Worm (Caenorhabditis elegans) whole organism, dauer: ENCODE measurements around the gene acs-18.

ENCODE experiments used
- unc-62 ChIP-seq: sonication (generic microtip); optimal IDR thresholded peaks from 2 replicates; lab custom pipeline; 2017; ENCODE audit warnings: missing biosample characterization, missing genetic modification reagents, missing genetic modification characterization

The acs-18 gene

DNA sequence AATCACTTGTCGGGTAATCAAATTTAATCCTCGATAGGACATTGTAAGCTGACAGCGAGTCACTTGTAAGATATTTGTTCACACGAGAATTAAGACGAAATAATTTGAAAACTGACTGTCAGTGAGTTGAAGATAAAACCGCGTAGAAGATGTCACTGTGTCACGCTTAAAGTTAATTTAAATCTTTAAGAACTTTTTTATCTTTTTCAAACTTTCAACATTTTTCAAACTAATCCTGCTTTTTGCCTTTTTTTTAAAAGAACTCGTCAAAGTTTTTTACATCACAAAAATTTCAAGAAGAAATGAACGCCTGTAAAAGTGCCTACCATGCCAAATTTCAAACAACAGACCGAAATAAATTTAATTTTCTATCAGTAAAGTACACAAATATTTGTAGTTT, at the start of gene acs-18:
acs-18 (minus strand) TSS at position 101 of the 400 bp plus-strand sequence.
- TF ChIP-seq unc-62 (GFP tag; lab: Kevin White, UChicago), result no peak

DNA sequence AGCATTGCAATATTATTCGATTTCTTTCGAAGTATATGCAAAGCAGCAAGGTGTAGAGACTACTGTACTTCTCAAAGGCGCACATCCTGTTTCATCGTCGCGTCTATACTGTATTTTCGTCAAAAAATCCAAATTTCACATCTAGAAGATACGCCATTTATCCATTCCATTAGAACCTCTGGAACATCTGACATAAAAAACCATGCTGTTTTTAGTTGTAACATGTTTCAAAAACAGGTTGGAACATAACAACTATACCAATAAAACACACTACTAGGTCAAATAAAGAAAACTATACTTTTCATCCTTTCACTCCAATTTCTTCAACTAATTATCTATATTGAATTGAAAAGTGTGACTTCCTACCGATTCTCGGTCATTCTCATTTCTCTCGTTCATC, 46.9 kb upstream of the acs-18 start, which contains the start of gene ugt-59:
ugt-59 (plus strand) TSS at position 301 of the 400 bp plus-strand sequence.
- TF ChIP-seq unc-62 (GFP tag; lab: Kevin White, UChicago), result no peak

DNA sequence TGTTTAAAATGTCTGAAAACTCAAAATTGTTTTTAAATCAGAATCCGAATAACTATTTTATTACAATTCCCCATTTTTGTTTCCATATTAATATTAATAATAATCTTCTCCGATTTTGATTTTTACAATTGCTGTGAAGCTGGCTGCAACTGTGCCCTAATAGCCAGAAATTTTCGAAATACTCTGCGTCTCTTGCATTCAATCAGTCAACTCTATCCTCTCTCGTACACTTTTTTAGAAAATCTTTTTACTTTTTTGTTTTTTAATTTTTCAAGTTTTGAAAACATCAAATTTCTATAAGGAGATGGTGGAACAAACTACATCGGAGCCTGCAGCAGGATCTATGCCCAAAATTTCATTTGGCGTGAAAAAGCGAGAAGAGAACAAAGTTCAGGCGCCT, 44.4 kb upstream of the acs-18 start, which contains the start of gene gkow-1:
gkow-1 (plus strand) TSS at position 301 of the 400 bp plus-strand sequence.
- no peak for TF ChIP-seq unc-62 (GFP tag; lab: Kevin White, UChicago)

DNA sequence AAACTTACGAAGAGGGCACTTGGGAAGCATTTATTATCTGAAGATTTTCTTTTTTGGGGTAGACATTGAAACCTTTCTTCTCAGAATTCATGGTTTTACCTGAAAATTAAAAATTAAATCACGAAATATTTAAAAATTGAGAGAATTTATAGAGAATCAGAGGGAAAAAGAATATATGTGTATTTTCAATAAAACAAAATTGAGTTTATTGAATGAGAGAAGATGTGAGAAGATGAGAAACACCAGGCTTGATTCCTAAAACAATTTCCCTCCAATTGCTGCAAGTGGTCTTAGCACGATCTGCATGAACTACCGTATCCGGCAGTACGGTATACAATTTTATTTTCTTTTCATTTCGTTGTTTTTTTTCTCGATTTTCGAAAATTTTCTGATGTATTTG, 43.6 kb upstream of the acs-18 start, which contains the start of gene R11A8.1:
R11A8.1 (minus strand) TSS at position 101 of the 400 bp plus-strand sequence.
- no peak for TF ChIP-seq unc-62 (GFP tag; lab: Kevin White, UChicago)

DNA sequence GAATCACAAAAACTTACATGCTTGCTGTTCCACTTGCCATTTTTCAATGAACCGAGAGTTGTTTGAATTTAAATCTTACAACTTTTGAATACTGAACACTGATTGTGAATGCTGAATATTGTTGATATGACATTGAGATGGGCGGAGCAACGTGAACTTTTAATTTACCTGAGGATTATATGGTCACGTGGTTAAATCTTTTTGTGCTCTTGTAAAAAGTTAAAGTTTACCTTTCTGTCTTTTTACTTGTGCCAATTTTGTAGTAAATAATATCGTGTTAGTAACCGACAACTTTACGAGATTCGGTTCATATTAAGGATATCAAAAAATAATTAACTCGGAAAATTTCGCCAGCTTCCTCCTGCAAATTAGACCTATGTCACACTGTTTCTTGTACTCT, 38.8 kb upstream of the acs-18 start, which contains the start of gene Y43C5B.2:
Y43C5B.2 (minus strand) TSS at position 101 of the 400 bp plus-strand sequence.
- TF ChIP-seq unc-62 (GFP tag; lab: Kevin White, UChicago), result no peak

DNA sequence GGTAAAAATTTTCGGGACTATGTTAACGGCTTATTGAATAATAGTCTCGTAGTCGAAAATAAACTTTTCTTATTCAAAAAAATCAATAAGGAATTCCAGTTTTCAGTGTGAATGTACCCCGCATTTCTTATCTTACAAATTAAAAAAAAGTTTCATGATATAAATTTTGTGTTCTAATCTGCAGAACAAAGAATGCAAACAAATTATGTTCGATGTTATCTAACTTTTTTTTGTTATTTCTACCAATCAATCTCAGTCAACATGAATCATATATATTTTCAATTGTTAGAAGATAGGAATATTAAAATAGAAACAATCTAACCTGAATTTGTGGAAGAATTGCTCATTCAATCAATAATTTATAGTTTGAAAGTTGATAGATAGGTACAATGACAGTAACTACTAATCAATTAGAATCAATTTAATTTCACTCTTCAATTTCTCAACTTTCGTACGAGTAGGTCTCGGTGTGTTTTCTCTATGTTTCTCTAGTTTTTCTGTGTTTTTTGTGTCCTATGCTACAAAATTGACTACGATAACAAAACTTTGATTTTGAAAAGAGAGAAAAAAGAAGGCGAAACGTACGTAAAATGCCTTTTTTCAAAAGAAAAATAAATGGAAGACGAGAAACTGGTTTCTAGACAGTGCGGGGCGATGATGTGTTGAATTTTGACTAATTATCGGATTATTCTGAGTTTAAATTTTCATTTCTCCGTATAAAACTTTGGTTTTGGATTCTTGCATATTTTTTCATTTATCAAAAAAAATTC, 36.6 kb upstream of the acs-18 start, which contains the start of the genes unc-43 and Y43C5B.3:
unc-43 (minus strand) TSS at position 347 of the 770 bp plus-strand sequence.
Y43C5B.3 (plus strand) TSS at position 720 of the 770 bp plus-strand sequence.
- no peak for TF ChIP-seq unc-62 (GFP tag; lab: Kevin White, UChicago)

DNA sequence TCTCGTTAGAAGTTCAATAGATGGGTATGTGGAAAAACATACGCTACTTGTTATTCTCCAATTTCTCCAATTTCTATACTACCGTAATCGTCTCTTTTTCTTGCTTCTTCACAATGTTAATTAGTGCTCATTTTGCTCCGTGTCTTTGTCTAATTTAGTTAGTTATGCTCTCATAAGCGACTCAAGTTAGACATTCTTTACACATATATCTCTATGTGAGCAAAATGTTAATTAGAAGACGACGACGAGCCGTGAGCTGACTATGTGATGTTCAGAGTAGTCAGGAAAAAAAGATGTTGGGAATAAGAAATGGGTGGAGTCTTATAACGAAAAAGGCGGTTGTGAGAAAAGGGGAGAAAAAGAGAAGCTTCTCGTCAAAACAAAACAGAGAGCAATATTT, 34.1 kb upstream of the acs-18 start:
- no peak for TF ChIP-seq unc-62 (GFP tag; lab: Kevin White, UChicago)

DNA sequence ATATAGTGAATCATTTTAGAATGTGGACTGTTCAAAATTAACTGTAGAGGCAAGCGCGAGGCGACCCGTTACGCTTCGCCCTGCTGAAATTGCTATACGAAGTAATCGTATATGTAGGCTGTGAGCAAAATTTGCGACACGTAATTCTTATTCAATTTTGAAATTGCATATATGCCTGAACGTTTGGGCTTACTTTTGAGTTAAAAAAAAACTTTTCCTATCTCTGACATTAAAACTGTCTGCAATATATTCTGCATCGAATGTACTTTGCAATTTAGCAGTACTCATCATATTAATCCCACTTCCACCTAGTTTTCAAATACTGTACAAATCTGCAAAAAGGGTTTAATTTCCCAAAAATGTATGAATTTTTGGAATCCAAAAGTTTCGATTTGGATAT, 33.5 kb upstream of the acs-18 start:
- no peak for TF ChIP-seq unc-62 (GFP tag; lab: Kevin White, UChicago)

DNA sequence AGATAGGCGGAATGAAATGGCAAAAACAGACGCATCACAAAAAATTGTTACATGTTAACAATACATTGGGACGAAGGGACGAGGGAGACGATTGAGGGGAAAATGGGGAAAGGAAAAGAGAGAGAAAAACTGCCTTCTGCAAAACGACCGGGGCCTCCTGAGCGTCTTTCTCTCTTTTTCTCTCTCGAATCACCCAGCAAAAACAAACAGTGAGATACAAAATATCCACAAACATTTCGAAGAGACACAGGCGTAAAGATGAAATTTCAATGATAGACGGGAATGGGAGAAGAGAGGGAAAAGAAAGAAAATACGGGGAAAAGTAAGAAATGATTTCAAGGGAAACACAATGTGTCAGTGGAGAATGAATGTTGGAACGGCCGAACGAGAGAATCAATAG, 32.5 kb upstream of the acs-18 start:
- TF ChIP-seq unc-62 (GFP tag; lab: Kevin White, UChicago), result no peak

DNA sequence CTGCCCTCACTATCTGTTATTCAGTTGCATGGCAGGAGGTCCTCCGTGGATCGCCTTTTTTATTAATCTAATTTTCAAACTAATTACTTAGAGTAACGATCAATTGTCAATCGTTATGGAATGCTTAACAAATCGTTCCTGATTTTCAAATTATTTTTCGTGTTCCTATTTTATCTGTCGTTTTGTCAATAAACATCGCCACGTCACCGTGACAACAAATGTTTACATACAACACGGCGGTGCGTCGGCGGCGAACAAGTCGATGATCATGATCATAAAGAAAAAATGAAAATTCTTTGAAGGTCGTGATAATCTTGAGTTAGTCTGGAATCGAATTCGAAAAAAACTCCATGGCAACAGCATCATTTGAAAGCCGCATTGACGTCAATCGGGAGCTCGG, 32.0 kb upstream of the acs-18 start:
- TF ChIP-seq unc-62 (GFP tag; lab: Kevin White, UChicago), result no peak

DNA sequence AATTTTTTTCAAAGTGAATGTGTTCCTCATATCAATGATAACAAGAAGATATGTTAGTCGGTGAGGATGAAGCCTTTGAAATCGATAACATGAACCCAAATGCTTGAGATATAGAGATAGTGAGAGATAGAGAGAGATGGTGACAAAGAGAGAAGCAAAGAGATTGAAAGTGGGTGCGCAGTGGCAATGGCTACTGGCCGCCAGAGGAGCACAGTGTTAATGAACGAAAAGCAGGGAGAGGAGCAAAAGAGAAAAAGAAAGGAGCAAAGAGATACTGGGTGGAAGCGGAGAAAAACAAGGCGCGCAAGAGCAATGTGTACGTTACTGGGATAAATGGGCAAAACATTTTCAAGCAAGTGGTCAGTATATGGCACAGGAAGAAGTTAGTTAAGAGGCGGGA, 31.2 kb upstream of the acs-18 start:
- no peak for TF ChIP-seq unc-62 (GFP tag; lab: Kevin White, UChicago)

DNA sequence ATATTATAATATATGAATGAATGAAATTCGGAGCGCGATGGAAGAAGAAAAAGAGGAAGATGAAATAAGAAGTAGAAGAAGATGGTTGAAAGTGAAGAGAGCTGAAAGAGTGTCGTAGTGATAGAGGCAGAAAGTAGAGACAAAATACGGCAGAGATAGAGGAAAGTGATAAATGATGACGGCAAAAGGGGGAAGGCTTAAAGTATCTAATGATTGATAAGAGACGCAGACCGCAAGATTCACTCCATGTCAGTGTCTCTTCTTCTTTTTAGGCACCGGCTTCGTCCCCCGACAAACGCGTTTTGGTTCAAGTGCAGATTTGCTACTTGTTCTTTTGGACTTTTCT, 28.9 kb upstream of the acs-18 start:
- TF ChIP-seq unc-62 (GFP tag; lab: Kevin White, UChicago), result no peak

DNA sequence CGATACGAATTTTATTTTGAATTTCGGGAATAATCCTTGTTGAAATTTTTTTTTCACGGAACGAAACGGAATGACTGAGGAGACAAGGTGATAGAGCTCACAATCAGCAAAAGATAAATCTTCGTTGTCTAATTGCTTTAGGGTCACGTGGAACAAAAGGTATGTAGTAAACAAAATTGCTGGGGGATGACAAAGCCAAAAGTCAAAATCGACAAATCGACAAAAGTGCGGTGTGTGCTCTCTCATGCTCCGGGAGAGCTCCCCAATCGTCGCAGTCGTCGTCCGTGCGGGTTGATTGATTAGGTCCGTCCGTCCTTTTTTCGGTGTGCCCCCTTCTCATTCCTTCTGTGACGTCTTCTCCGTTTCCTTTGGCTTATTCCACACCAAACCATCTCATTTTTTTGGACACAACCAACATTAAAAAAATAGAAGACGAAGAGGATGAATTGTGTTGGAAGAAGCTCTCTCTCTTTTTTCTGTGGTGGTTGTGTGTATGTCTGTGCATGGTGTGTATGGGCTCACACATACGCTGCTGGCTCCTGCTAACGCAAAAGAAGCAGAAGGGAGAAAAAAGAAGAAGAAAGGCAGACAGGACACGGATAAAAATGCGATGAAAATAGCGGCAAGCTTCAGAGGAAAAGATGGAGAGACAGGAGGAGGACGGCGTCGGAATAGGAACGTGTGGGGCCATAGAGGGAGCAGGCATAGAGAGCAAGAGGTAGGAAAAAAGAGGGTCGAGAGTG, 28.3 kb upstream of the acs-18 start:
- no peak for TF ChIP-seq unc-62 (GFP tag; lab: Kevin White, UChicago)

DNA sequence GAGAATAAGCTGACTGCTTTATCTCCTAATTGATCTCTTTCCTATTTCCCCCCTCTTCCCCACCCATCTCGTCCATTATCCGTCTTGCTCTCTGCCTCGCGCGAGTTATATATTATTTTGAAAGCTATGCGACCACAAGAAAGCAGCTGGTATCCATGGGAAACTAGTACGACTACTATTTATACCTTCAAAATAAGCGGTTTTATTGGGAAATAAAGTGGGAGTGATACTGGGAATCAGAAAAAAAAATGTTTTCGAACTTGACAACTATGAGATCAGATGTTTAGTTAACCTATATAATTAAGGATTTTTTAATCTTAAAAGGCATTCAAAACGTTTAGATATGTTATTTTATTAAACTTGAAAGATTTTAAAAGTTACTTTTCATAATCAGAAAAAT, 26.2 kb upstream of the acs-18 start:
- no peak for TF ChIP-seq unc-62 (GFP tag; lab: Kevin White, UChicago)

DNA sequence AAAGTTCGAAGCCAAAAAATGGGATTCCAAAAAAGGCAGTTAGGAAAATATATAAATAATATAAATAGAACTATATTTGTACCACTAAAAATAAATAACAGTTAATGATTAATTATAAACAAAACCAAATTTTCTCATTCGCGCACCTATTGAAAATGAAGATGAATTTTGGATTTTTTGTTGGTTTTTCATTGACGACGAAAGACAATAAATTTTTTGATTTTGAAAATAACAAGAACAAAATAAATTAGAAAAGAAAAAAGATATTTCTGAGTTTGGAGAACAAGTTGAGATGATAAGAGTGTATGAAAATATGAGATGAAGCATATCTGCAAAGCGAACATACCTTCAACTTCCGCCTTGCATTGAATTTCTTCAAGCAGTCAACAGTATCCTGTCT, 23.8 kb upstream of the acs-18 start:
- no peak for TF ChIP-seq unc-62 (GFP tag; lab: Kevin White, UChicago)

DNA sequence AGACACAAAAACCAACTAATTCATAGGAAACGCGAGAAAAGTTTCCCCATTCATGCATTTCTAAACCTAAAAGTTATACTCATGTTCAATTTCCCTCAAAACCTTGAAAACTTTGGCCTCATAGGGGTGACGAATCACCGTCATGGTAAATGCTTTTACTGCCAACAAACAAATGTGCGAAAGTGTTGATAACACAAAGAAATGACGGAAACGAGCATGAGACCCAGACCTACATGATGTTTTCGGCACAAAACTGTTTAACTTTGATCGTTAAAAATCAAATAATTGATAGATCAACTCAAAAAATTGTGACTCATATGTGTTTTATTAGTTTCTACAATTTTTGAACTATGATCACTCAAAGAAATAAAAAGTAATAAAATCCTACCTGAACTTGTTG, 18.4 kb upstream of the acs-18 start:
- no peak for TF ChIP-seq unc-62 (GFP tag; lab: Kevin White, UChicago)
